Worm (Caenorhabditis elegans) whole organism, L1 larva: Measurements from ENCODE around the gene ddx-19.
A peak's percentile ranks its signal among the peaks of the same experiment; 100 is the strongest.

Experiments
- Y116A8C.19 ChIP-seq: sonication (generic microtip); optimal IDR thresholded peaks from 2 replicates; lab custom pipeline; 2016; ENCODE audit warnings: missing compliant biosample characterization, missing genetic modification characterization, borderline replicate concordance
- aha-1 ChIP-seq: fragments of 150-350 bp; optimal IDR thresholded peaks from 2 replicates; lab custom pipeline; 2014; ENCODE audit warnings: missing biosample characterization, missing genetic modification characterization
- ceh-63 ChIP-seq: fragments of 200-800 bp; sonication (Bioruptor generic); optimal IDR thresholded peaks from 2 replicates; lab custom pipeline; 2018; ENCODE audit warnings: mild to moderate bottlenecking, missing genetic modification characterization, missing compliant biosample characterization
- ceh-8 ChIP-seq: fragments of 200-800 bp; sonication (Bioruptor generic); optimal IDR thresholded peaks from 2 replicates; lab custom pipeline; 2018; ENCODE audit warnings: mild to moderate bottlenecking, missing genetic modification characterization, moderate library complexity, missing compliant biosample characterization
- ceh-82 ChIP-seq, 3 experiments: fragments of 150-350 bp in 1 of 3; sonication (generic microtip) in 2 of 3; optimal IDR thresholded peaks; 2 replicates each; lab custom pipeline; 2014 to 2017; ENCODE audit warnings: missing biosample characterization in 3 of 3, missing genetic modification characterization in 3 of 3
- efl-1 ChIP-seq, 4 experiments: fragments of 150-350 bp; optimal IDR thresholded peaks in 3 of 4; peaks in 1 of 4; 1 replicate in 1 of 4; 2 replicates in 3 of 4; lab custom pipeline; 2014; ENCODE audit warnings: missing biosample characterization in 2 of 4, missing genetic modification characterization in 2 of 4, missing genetic modification reagents in 2 of 4
- egl-27 ChIP-seq, 2 experiments: fragments of 150-350 bp in 1 of 2; sonication (generic microtip); optimal IDR thresholded peaks; 3 replicates each; lab custom pipeline; 2017 to 2018; ENCODE audit warnings: missing biosample characterization in 2 of 2, missing genetic modification characterization in 2 of 2, missing genetic modification reagents in 2 of 2
- elt-2 ChIP-seq: sonication (generic microtip); optimal IDR thresholded peaks from 2 replicates; lab custom pipeline; 2016; ENCODE audit warnings: missing genetic modification characterization, mild to moderate bottlenecking, inconsistent platforms, missing compliant biosample characterization, missing genetic modification reagents
- fkh-10 ChIP-seq: sonication (generic microtip); optimal IDR thresholded peaks from 2 replicates; lab custom pipeline; 2017; ENCODE audit warnings: missing biosample characterization, missing genetic modification reagents, missing genetic modification characterization
- hlh-17 ChIP-seq: fragments of 200-800 bp; sonication (Bioruptor generic); optimal IDR thresholded peaks from 2 replicates; lab custom pipeline; 2018; ENCODE audit warnings: missing genetic modification characterization, mild to moderate bottlenecking, missing compliant biosample characterization, moderate library complexity, borderline replicate concordance
- hlh-4 ChIP-seq: sonication (generic microtip); optimal IDR thresholded peaks from 2 replicates; lab custom pipeline; 2016; ENCODE audit warnings: mild to moderate bottlenecking, missing genetic modification characterization, missing compliant biosample characterization
- hpl-2 ChIP-seq: fragments of 150-350 bp; optimal IDR thresholded peaks from 2 replicates; lab custom pipeline; 2014; ENCODE audit warnings: missing biosample characterization, missing genetic modification reagents, missing genetic modification characterization
- isw-1 ChIP-seq: fragments of 200-800 bp; sonication (Bioruptor generic); IDR thresholded peaks from 2 replicates; pipeline ENCODE4 v1.3.6; 2022; ENCODE audit warnings: missing genetic modification characterization, missing compliant biosample characterization
- jun-1 ChIP-seq: fragments of 150-350 bp; optimal IDR thresholded peaks from 2 replicates; lab custom pipeline; 2014; ENCODE audit warnings: missing biosample characterization, missing genetic modification reagents, missing genetic modification characterization
- lin-13 ChIP-seq: fragments of 150-350 bp; optimal IDR thresholded peaks from 2 replicates; lab custom pipeline; 2014; ENCODE audit warnings: missing biosample characterization, missing genetic modification reagents, missing genetic modification characterization
- lin-14 ChIP-seq: fragments of 200-800 bp; sonication (Bioruptor generic); optimal IDR thresholded peaks from 2 replicates; lab custom pipeline; 2018; ENCODE audit warnings: mild to moderate bottlenecking, missing genetic modification characterization, moderate library complexity, missing compliant biosample characterization
- lin-15B ChIP-seq: fragments of 150-350 bp; sonication (generic microtip); optimal IDR thresholded peaks from 3 replicates; lab custom pipeline; 2014; ENCODE audit warnings: missing biosample characterization, missing genetic modification characterization
- lin-39 ChIP-seq: fragments of 150-350 bp; optimal IDR thresholded peaks from 2 replicates; lab custom pipeline; 2014; ENCODE audit warnings: missing biosample characterization, missing genetic modification reagents, missing genetic modification characterization
- mef-2 ChIP-seq: fragments of 150-350 bp; optimal IDR thresholded peaks from 2 replicates; lab custom pipeline; 2014; ENCODE audit warnings: missing biosample characterization, missing genetic modification characterization
- nhr-11 ChIP-seq: fragments of 150-350 bp; optimal IDR thresholded peaks from 2 replicates; lab custom pipeline; 2014; ENCODE audit warnings: missing biosample characterization, missing genetic modification characterization
- nhr-12 ChIP-seq: sonication (generic microtip); optimal IDR thresholded peaks from 2 replicates; lab custom pipeline; 2017; ENCODE audit warnings: missing biosample characterization, missing genetic modification characterization
- nhr-28 ChIP-seq: fragments of 150-350 bp; optimal IDR thresholded peaks from 2 replicates; lab custom pipeline; 2014; ENCODE audit warnings: missing biosample characterization, missing genetic modification characterization
- nhr-47 ChIP-seq: sonication (generic microtip); optimal IDR thresholded peaks from 2 replicates; lab custom pipeline; 2016; ENCODE audit warnings: mild to moderate bottlenecking, missing genetic modification characterization, moderate library complexity, missing compliant biosample characterization
- nhr-71 ChIP-seq: sonication (generic microtip); optimal IDR thresholded peaks from 2 replicates; lab custom pipeline; 2016; ENCODE audit warnings: mild to moderate bottlenecking, missing genetic modification characterization, moderate library complexity, missing compliant biosample characterization
- nhr-76 ChIP-seq: sonication (generic microtip); optimal IDR thresholded peaks from 2 replicates; lab custom pipeline; 2017; ENCODE audit warnings: missing biosample characterization, missing genetic modification characterization
- nhr-84 ChIP-seq: sonication (generic microtip); optimal IDR thresholded peaks from 2 replicates; lab custom pipeline; 2017; ENCODE audit warnings: missing biosample characterization, missing genetic modification characterization
- nhr-85 ChIP-seq: sonication (generic microtip); peaks from one replicate; lab custom pipeline; 2016; ENCODE audit warnings: missing genetic modification characterization, inconsistent platforms, missing compliant biosample characterization
- pax-3 ChIP-seq: fragments of 200-800 bp; sonication (Bioruptor generic); optimal IDR thresholded peaks from 2 replicates; lab custom pipeline; 2018; ENCODE audit warnings: mild to moderate bottlenecking, missing genetic modification characterization, moderate library complexity, missing compliant biosample characterization
- rnt-1 ChIP-seq: sonication (generic microtip); optimal IDR thresholded peaks from 2 replicates; lab custom pipeline; 2016; ENCODE audit warnings: mild to moderate bottlenecking, missing genetic modification characterization, moderate library complexity, missing compliant biosample characterization
- snpc-4 ChIP-seq: fragments of 150-350 bp; optimal IDR thresholded peaks from 2 replicates; lab custom pipeline; 2014; ENCODE audit warnings: missing biosample characterization, missing genetic modification characterization
- snu-23 ChIP-seq: sonication (generic microtip); optimal IDR thresholded peaks from 2 replicates; lab custom pipeline; 2016; ENCODE audit warnings: missing genetic modification characterization, missing compliant biosample characterization
- tlp-1 ChIP-seq: fragments of 150-350 bp; optimal IDR thresholded peaks from 2 replicates; lab custom pipeline; 2014; ENCODE audit warnings: missing biosample characterization, missing genetic modification characterization
- unc-130 ChIP-seq: fragments of 150-350 bp; optimal IDR thresholded peaks from 2 replicates; lab custom pipeline; 2017; ENCODE audit warnings: missing biosample characterization, missing genetic modification characterization, inconsistent platforms
- unc-62 ChIP-seq: fragments of 150-350 bp; optimal IDR thresholded peaks from 2 replicates; lab custom pipeline; 2014; ENCODE audit warnings: missing biosample characterization, missing genetic modification reagents, missing genetic modification characterization
- unc-98 ChIP-seq: fragments of 200-800 bp; sonication (Bioruptor generic); IDR thresholded peaks from 2 replicates; pipeline ENCODE4 v1.3.6; 2022; ENCODE audit warnings: missing genetic modification characterization, missing compliant biosample characterization
- zip-4 ChIP-seq: fragments of 200-800 bp; sonication (Bioruptor generic); optimal IDR thresholded peaks from 2 replicates; lab custom pipeline; 2018; ENCODE audit warnings: mild to moderate bottlenecking, missing genetic modification characterization, moderate library complexity, missing compliant biosample characterization
- ztf-11 ChIP-seq, 2 experiments: sonication (generic microtip); optimal IDR thresholded peaks; 2 replicates each; lab custom pipeline; 2016 to 2017; ENCODE audit warnings: missing genetic modification characterization in 2 of 2, missing biosample characterization in 1 of 2, missing compliant biosample characterization in 1 of 2

Gene ddx-19

ce11 chrII:8866844-8867243 is 17.9 kb upstream of the ddx-19 start:
- TF ChIP-seq nhr-12 (tag; lab: Kevin White, UChicago) (no peak), nhr-71 (tag; lab: Kevin White, UChicago) (peak; percentile 24), ceh-82 (tag; optimal IDR thresholded peaks at IDR 0.05; lab: Kevin White, UChicago) (no peak), aha-1 (tag; lab: Kevin White, UChicago) (no peak), jun-1 (tag; lab: Kevin White, UChicago) (no peak), nhr-47 (no peak), hlh-4 (tag; lab: Kevin White, UChicago) (no peak), mef-2 (tag; lab: Kevin White, UChicago) (no peak), isw-1 (GFP tag; lab: Robert Waterston, UW) (no peak), nhr-28 (tag; lab: Kevin White, UChicago) (no peak), ceh-8 (GFP tag; lab: Kevin White, UChicago) (peak; percentile 7), unc-130 (tag; lab: Kevin White, UChicago) (no peak), hpl-2 (no peak), lin-39 (tag; lab: Kevin White, UChicago) (no peak), fkh-10 (GFP tag; lab: Kevin White, UChicago) (no peak), elt-2 (peak; percentile 31), unc-62 (no peak), lin-14 (GFP tag; lab: Kevin White, UChicago) (no peak), snpc-4 (tag; lab: Kevin White, UChicago) (no peak), unc-98 (GFP tag; lab: Robert Waterston, UW) (no peak), rnt-1 (no peak), egl-27 (tag; optimal IDR thresholded peaks at IDR 0.05; lab: Kevin White, UChicago) (no peak)

ce11 chrII:8873842-8874241 is 10.9 kb upstream of the ddx-19 start, which contains the start of gene T07D4.2:
Gene T07D4.2 (minus strand): TSS chrII:8873942.
- peak; percentile 12 for TF ChIP-seq rnt-1
- TF ChIP-seq ceh-63 (GFP tag; lab: Kevin White, UChicago) = no peak
- no peak for TF ChIP-seq hlh-4 (tag; lab: Kevin White, UChicago)
- TF ChIP-seq unc-62 = no peak
- TF ChIP-seq ceh-82 (tag; optimal IDR thresholded peaks at IDR 0.05; lab: Kevin White, UChicago) = no peak
- no peak for TF ChIP-seq ztf-11 (tag; optimal IDR thresholded peaks at IDR 0.05; lab: Kevin White, UChicago)
- TF ChIP-seq lin-13 (GFP tag; lab: Kevin White, UChicago) = no peak
- no peak for TF ChIP-seq Y116A8C.19 (tag; lab: Kevin White, UChicago)
- no peak for TF ChIP-seq lin-15B

ce11 chrII:8877032-8877985 is 7.4 kb upstream of the ddx-19 start:
- TF ChIP-seq lin-14 (GFP tag; lab: Kevin White, UChicago) (no peak), ztf-11 (tag; optimal IDR thresholded peaks at IDR 0.05; lab: Kevin White, UChicago) (no peak), snpc-4 (tag; lab: Kevin White, UChicago) (peak; percentile 85), lin-15B (no peak), nhr-76 (no peak), efl-1 (optimal IDR thresholded peaks at IDR 0.05; lab: Kevin White, UChicago) (no peak), efl-1 (GFP tag; optimal IDR thresholded peaks at IDR 0.05 in 1 of 2; lab: Kevin White, UChicago) (peak in 1 of 2 experiments; percentile 35), zip-4 (GFP tag; lab: Kevin White, UChicago) (no peak), nhr-85 (tag; lab: Kevin White, UChicago) (peak; percentile 8), nhr-84 (no peak), mef-2 (tag; lab: Kevin White, UChicago) (no peak), rnt-1 (peak; percentile 64), pax-3 (no peak), hlh-17 (no peak), lin-39 (tag; lab: Kevin White, UChicago) (no peak), tlp-1 (tag; lab: Kevin White, UChicago) (no peak), nhr-11 (tag; lab: Kevin White, UChicago) (no peak), snu-23 (GFP tag; lab: Kevin White, UChicago) (no peak), hpl-2 (no peak)
